Fruit fly (Drosophila melanogaster) whole organism, embryonic: ENCODE measurements around the gene CG32813.

Source experiments
- ATbp ChIP-seq: fragments of 200-800 bp; sonication (Bioruptor generic); optimal IDR thresholded peaks from 2 replicates; lab custom pipeline; 2017; ENCODE audit warnings: missing biosample characterization, mild to moderate bottlenecking, missing genetic modification characterization, missing genetic modification reagents
- B-H2 ChIP-seq: fragments of 200-800 bp; sonication (Bioruptor generic); optimal IDR thresholded peaks from 2 replicates; lab custom pipeline; 2018; ENCODE audit warnings: missing biosample characterization, mild to moderate bottlenecking, missing genetic modification characterization
- CG10267 ChIP-seq: fragments of 200-800 bp; sonication (Bioruptor generic); optimal IDR thresholded peaks from 2 replicates; lab custom pipeline; 2018; ENCODE audit warnings: missing biosample characterization, mild to moderate bottlenecking, missing genetic modification characterization, moderate library complexity
- CG10543 ChIP-seq: fragments of 200-800 bp; sonication (Bioruptor generic); optimal IDR thresholded peaks from 3 replicates; lab custom pipeline; 2017; ENCODE audit warnings: missing biosample characterization, mild to moderate bottlenecking, missing genetic modification characterization, moderate library complexity
- CG17328 ChIP-seq: fragments of 200-800 bp; sonication (Bioruptor generic); IDR thresholded peaks from 2 replicates; pipeline ENCODE4 v1.3.6; 2022; ENCODE audit warnings: missing biosample characterization, missing genetic modification characterization
- CG17359 ChIP-seq: fragments of 200-800 bp; sonication (Bioruptor generic); optimal IDR thresholded peaks from 3 replicates; lab custom pipeline; 2018; ENCODE audit warnings: missing biosample characterization, mild to moderate bottlenecking, missing genetic modification characterization, moderate library complexity
- CG1832 ChIP-seq: fragments of 200-800 bp; sonication (Bioruptor generic); optimal IDR thresholded peaks from 2 replicates; lab custom pipeline; 2017; ENCODE audit warnings: missing biosample characterization, mild to moderate bottlenecking, missing genetic modification characterization, inconsistent platforms
- CG31365 ChIP-seq: fragments of 200-800 bp; sonication (Bioruptor generic); optimal IDR thresholded peaks from 2 replicates; lab custom pipeline; 2018; ENCODE audit warnings: missing biosample characterization, mild to moderate bottlenecking, missing genetic modification characterization
- CG34422 ChIP-seq: fragments of 200-800 bp; sonication (Bioruptor generic); IDR thresholded peaks from 3 replicates; pipeline ENCODE4 v1.3.6; 2022; ENCODE audit warnings: missing biosample characterization, missing genetic modification characterization
- CG5953 ChIP-seq: fragments of 200-800 bp; sonication (Bioruptor generic); IDR thresholded peaks from 2 replicates; pipeline ENCODE4 v1.3.6; 2022; ENCODE audit warnings: missing biosample characterization, missing genetic modification characterization
- CG6854 ChIP-seq: fragments of 200-800 bp; sonication (Bioruptor generic); optimal IDR thresholded peaks from 3 replicates; lab custom pipeline; 2017; ENCODE audit warnings: missing biosample characterization, mild to moderate bottlenecking, missing genetic modification characterization
- CG8290 ChIP-seq, 3 experiments: fragments of 200-800 bp; sonication (Bioruptor generic); optimal IDR thresholded peaks; 2 replicates each; lab custom pipeline; 2016 to 2019; ENCODE audit warnings: missing biosample characterization in 3 of 3, missing genetic modification characterization in 3 of 3, mild to moderate bottlenecking in 2 of 3, moderate library complexity in 1 of 3
- CG8765 ChIP-seq: fragments of 200-800 bp; sonication (Bioruptor generic); IDR thresholded peaks from 2 replicates; pipeline ENCODE4 v1.3.6; 2022; ENCODE audit warnings: missing biosample characterization, missing genetic modification characterization
- CG8944 ChIP-seq: fragments of 200-800 bp; sonication (Bioruptor generic); optimal IDR thresholded peaks from 3 replicates; lab custom pipeline; 2016; ENCODE audit warnings: missing biosample characterization, missing genetic modification characterization
- CG9437 ChIP-seq: fragments of 200-800 bp; sonication (Bioruptor generic); optimal IDR thresholded peaks from 2 replicates; lab custom pipeline; 2018; ENCODE audit warnings: missing biosample characterization, mild to moderate bottlenecking, missing genetic modification characterization
- CG9876 ChIP-seq: fragments of 200-800 bp; sonication (Bioruptor generic); optimal IDR thresholded peaks from 2 replicates; lab custom pipeline; 2016; ENCODE audit warnings: missing biosample characterization, missing genetic modification characterization
- Deaf1 ChIP-seq: fragments of 200-800 bp; optimal IDR thresholded peaks from 3 replicates; lab custom pipeline; 2019; ENCODE audit warnings: missing biosample characterization, mild to moderate bottlenecking, missing genetic modification characterization, moderate library complexity
- Dip2 ChIP-seq: fragments of 200-800 bp; sonication (Bioruptor generic); IDR thresholded peaks from 2 replicates; pipeline ENCODE4 v1.3.6; 2022; ENCODE audit warnings: missing biosample characterization, missing genetic modification characterization
- Dref ChIP-seq: fragments of 200-800 bp; sonication (Bioruptor generic); IDR thresholded peaks from 2 replicates; pipeline ENCODE4 v1.3.6; 2022; ENCODE audit warnings: missing biosample characterization, missing genetic modification characterization
- H2.0 ChIP-seq: fragments of 200-800 bp; sonication (Bioruptor generic); IDR thresholded peaks from 2 replicates; pipeline ENCODE4 v1.3.6; 2022; ENCODE audit warnings: missing biosample characterization, missing genetic modification characterization
- MBD-R2 ChIP-seq: fragments of 200-800 bp; sonication (Bioruptor generic); IDR thresholded peaks from 2 replicates; pipeline ENCODE4 v1.3.6; 2022; ENCODE audit warnings: missing biosample characterization, missing genetic modification characterization
- MTF-1 ChIP-seq: fragments of 200-800 bp; sonication (Bioruptor generic); optimal IDR thresholded peaks from 2 replicates; lab custom pipeline; 2018; ENCODE audit warnings: missing biosample characterization, mild to moderate bottlenecking, missing genetic modification characterization, borderline replicate concordance
- NC2α ChIP-seq: fragments of 200-800 bp; sonication (Bioruptor generic); optimal IDR thresholded peaks from 2 replicates; lab custom pipeline; 2016; ENCODE audit warnings: missing biosample characterization, missing genetic modification characterization
- Rfx ChIP-seq: fragments of 200-800 bp; sonication (Bioruptor generic); IDR thresholded peaks from 2 replicates; pipeline ENCODE4 v1.3.6; 2022; ENCODE audit warnings: missing biosample characterization, missing genetic modification characterization
- Rx ChIP-seq: fragments of 200-800 bp; sonication (Bioruptor generic); IDR thresholded peaks from 2 replicates; pipeline ENCODE4 v1.3.6; 2022; ENCODE audit warnings: missing biosample characterization, missing genetic modification characterization
- Ssrp ChIP-seq: fragments of 200-800 bp; sonication (Bioruptor generic); optimal IDR thresholded peaks from 2 replicates; lab custom pipeline; 2018; ENCODE audit warnings: missing biosample characterization, mild to moderate bottlenecking, missing genetic modification characterization, moderate library complexity
- chinmo ChIP-seq: fragments of 200-800 bp; sonication (Bioruptor generic); IDR thresholded peaks from 4 replicates; pipeline ENCODE4 v1.3.6; 2022; ENCODE audit warnings: missing biosample characterization, missing genetic modification characterization; ENCODE audit not compliant: partially characterized antibody
- crol ChIP-seq: fragments of 200-800 bp; sonication (Bioruptor generic); IDR thresholded peaks from 2 replicates; pipeline ENCODE4 v1.3.6; 2022; ENCODE audit warnings: missing biosample characterization, missing genetic modification characterization
- crp ChIP-seq, 2 experiments: fragments of 200-800 bp; sonication (Bioruptor generic); optimal IDR thresholded peaks; 2 replicates in 1 of 2; 3 replicates in 1 of 2; lab custom pipeline; 2017; ENCODE audit warnings: missing biosample characterization in 2 of 2, missing genetic modification characterization in 2 of 2, mild to moderate bottlenecking in 1 of 2, moderate library complexity in 1 of 2
- dpn ChIP-seq, 2 experiments: fragments of 200-800 bp; sonication (Bioruptor generic); optimal IDR thresholded peaks; 3 replicates each; lab custom pipeline; 2016; ENCODE audit warnings: missing biosample characterization in 2 of 2, missing genetic modification characterization in 2 of 2
- ewg ChIP-seq: fragments of 200-800 bp; sonication (Bioruptor generic); optimal IDR thresholded peaks from 3 replicates; lab custom pipeline; 2017; ENCODE audit warnings: mild to moderate bottlenecking, missing biosample characterization, missing genetic modification reagents, missing genetic modification characterization
- ham ChIP-seq: fragments of 200-800 bp; sonication (Bioruptor generic); IDR thresholded peaks from 2 replicates; pipeline ENCODE4 v1.3.6; 2022; ENCODE audit warnings: missing biosample characterization, missing genetic modification characterization
- her ChIP-seq: fragments of 200-800 bp; sonication (Bioruptor generic); optimal IDR thresholded peaks from 2 replicates; lab custom pipeline; 2016; ENCODE audit warnings: missing biosample characterization, missing genetic modification characterization
- hth ChIP-seq: fragments of >200 bp; optimal IDR thresholded peaks from 2 replicates; lab custom pipeline; 2017; ENCODE audit warnings: inconsistent platforms
- onecut ChIP-seq: fragments of 200-800 bp; sonication (Bioruptor generic); IDR thresholded peaks from 2 replicates; pipeline ENCODE4 v1.3.6; 2022; ENCODE audit warnings: missing biosample characterization, missing genetic modification characterization
- pb ChIP-seq: fragments of 200-800 bp; sonication (Bioruptor generic); optimal IDR thresholded peaks from 3 replicates; lab custom pipeline; 2016; ENCODE audit warnings: missing biosample characterization, missing genetic modification characterization
- scrt ChIP-seq: fragments of 200-800 bp; sonication (Bioruptor generic); optimal IDR thresholded peaks from 2 replicates; lab custom pipeline; 2018; ENCODE audit warnings: missing biosample characterization, mild to moderate bottlenecking, missing genetic modification characterization, moderate library complexity
- sens ChIP-seq: fragments of 200-800 bp; sonication (Bioruptor generic); peaks from one replicate; lab custom pipeline; 2016; ENCODE audit warnings: missing biosample characterization, missing genetic modification characterization
- sim ChIP-seq: fragments of 200-800 bp; sonication (Bioruptor generic); IDR thresholded peaks from 2 replicates; pipeline ENCODE4 v1.3.6; 2022; ENCODE audit warnings: missing biosample characterization, missing genetic modification characterization
- sqz ChIP-seq: fragments of 200-800 bp; sonication (Bioruptor generic); optimal IDR thresholded peaks from 3 replicates; lab custom pipeline; 2018; ENCODE audit warnings: missing biosample characterization, mild to moderate bottlenecking, missing genetic modification characterization
- tio ChIP-seq: fragments of 200-800 bp; sonication (Bioruptor generic); optimal IDR thresholded peaks from 2 replicates; lab custom pipeline; 2017; ENCODE audit warnings: missing biosample characterization, missing genetic modification characterization, inconsistent platforms
- yki ChIP-seq: fragments of >200 bp; optimal IDR thresholded peaks from 3 replicates; lab custom pipeline; 2018
- zen ChIP-seq: fragments of 200-800 bp; sonication (Bioruptor generic); optimal IDR thresholded peaks from 3 replicates; lab custom pipeline; 2018; ENCODE audit warnings: missing biosample characterization, mild to moderate bottlenecking, missing genetic modification characterization, moderate library complexity

The CG32813 gene

DNA sequence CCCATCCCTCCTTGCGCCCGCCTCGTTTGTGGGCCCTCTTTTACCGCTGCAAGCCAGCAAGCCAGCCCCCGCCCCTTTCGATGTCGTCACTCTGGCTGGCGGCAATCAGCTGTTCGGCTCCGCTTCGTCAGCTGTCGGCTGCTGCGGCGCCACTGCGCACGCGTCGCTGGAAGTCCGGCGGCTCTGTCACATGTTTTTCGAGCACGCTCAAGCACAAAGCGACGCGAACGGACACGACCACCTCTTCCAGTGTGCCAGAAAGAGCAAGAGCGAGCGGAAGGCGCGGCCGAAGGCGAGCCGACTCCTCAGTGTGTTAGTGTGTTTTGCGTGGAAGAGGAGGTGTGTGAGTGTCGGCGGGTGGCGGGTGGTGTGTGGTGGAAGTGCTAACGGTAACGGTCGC lies 28.2 kb downstream of the CG32813 start, which contains the start of gene futsch (continued):
- TF ChIP-seq CG6854 (GFP tag; lab: Kevin White, UChicago) = no peak
- TF ChIP-seq CG34422 (GFP tag; lab: Robert Waterston, UW) = no peak
- 0 out of 4 replicates have a peak, but pooled peaks have one; percentile 9 for TF ChIP-seq chinmo (GFP tag; lab: Robert Waterston, UW)
- no peak for TF ChIP-seq CG8765 (GFP tag; lab: Robert Waterston, UW)
- TF ChIP-seq CG10543 (GFP tag; lab: Kevin White, UChicago) = peak; percentile 11
- TF ChIP-seq yki (lab: Kevin White, UChicago) = no peak
- no peak for TF ChIP-seq CG31365 (tag; lab: Kevin White, UChicago)
- peak; percentile 82 for TF ChIP-seq ewg (GFP tag; lab: Kevin White, UChicago)
- TF ChIP-seq Dref (GFP tag; lab: Robert Waterston, UW) = no peak
- no peak for TF ChIP-seq Dip2 (GFP tag; lab: Robert Waterston, UW)
- no peak for TF ChIP-seq CG17359
- peak; percentile 0 for TF ChIP-seq sens
- no peak for TF ChIP-seq CG8290 (GFP tag; optimal IDR thresholded peaks at IDR 0.05; lab: Kevin White, UChicago)
- no peak for TF ChIP-seq CG8290 (tag; optimal IDR thresholded peaks at IDR 0.05; lab: Kevin White, UChicago)
- TF ChIP-seq CG9437 (GFP tag; lab: Kevin White, UChicago) = no peak
- TF ChIP-seq dpn (GFP tag; optimal IDR thresholded peaks at IDR 0.05; lab: Kevin White, UChicago) = no peak
- no peak for TF ChIP-seq CG5953 (GFP tag; lab: Robert Waterston, UW)
- TF ChIP-seq ham (GFP tag; lab: Robert Waterston, UW) = no peak
- TF ChIP-seq CG10267 (tag; lab: Kevin White, UChicago) = no peak
- peak; percentile 97 for TF ChIP-seq Deaf1 (tag; lab: Kevin White, UChicago)
- peak; percentile 9 for TF ChIP-seq scrt (GFP tag; lab: Kevin White, UChicago)
- TF ChIP-seq MBD-R2 (GFP tag; lab: Robert Waterston, UW) = peak; percentile 17; the same call in 1 of the 2 replicates
- TF ChIP-seq ATbp (GFP tag; lab: Kevin White, UChicago) = no peak
- no peak for TF ChIP-seq hth (lab: Kevin White, UChicago)
- no peak for TF ChIP-seq sqz (GFP tag; lab: Kevin White, UChicago)
- no peak for TF ChIP-seq tio
- TF ChIP-seq sim = no peak
- no peak for TF ChIP-seq Ssrp (tag; lab: Kevin White, UChicago)
- peak; percentile 5 for TF ChIP-seq CG1832 (GFP tag; lab: Kevin White, UChicago)
- TF ChIP-seq H2.0 (GFP tag; lab: Robert Waterston, UW) = no peak
- TF ChIP-seq Rfx (GFP tag; lab: Robert Waterston, UW) = no peak
- peak in 1 of 2 experiments; percentile 71 for TF ChIP-seq crp (GFP tag; optimal IDR thresholded peaks at IDR 0.05; lab: Kevin White, UChicago)
- no peak for TF ChIP-seq CG17328
- TF ChIP-seq MTF-1 (GFP tag; lab: Kevin White, UChicago) = no peak
- TF ChIP-seq zen (tag; lab: Kevin White, UChicago) = no peak
- TF ChIP-seq NC2α (GFP tag; lab: Kevin White, UChicago) = no peak
- TF ChIP-seq CG9876 (GFP tag; lab: Kevin White, UChicago) = no peak
- no peak for TF ChIP-seq her (GFP tag; lab: Kevin White, UChicago)
- TF ChIP-seq pb (GFP tag; lab: Kevin White, UChicago) = no peak

DNA sequence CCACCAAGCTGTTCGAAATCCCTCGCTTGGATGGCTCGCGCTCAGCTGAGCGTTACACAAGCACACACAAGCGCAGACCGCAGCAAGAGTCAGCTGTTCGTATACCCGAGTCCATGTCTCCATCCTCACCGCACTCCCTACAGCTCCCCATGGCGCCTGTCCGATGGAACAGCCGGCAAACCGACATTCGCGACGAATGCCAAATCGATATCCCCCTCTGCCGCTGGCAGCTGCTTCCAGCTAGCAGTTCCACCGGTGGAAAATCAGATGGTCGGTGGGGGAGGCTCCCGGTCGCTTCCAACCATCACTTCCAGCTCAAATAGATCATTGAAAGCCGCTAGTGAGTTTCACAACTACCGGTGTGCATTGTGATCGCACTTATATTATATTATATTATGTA lies 29.6 kb downstream of the CG32813 start:
- TF ChIP-seq CG8944 = no peak
- TF ChIP-seq crp (GFP tag; optimal IDR thresholded peaks at IDR 0.05; lab: Kevin White, UChicago) = peak in 1 of 2 experiments; percentile 33
- TF ChIP-seq ewg (GFP tag; lab: Kevin White, UChicago) = peak; percentile 1
- TF ChIP-seq onecut (GFP tag; lab: Robert Waterston, UW) = peak; percentile 88
- 0 out of 2 replicates have a peak, but pooled peaks have one; percentile 35 for TF ChIP-seq crol (GFP tag; lab: Robert Waterston, UW)
- TF ChIP-seq Rx (GFP tag; lab: Robert Waterston, UW) = no peak
- TF ChIP-seq B-H2 (GFP tag; lab: Kevin White, UChicago) = no peak
- TF ChIP-seq MBD-R2 (GFP tag; lab: Robert Waterston, UW) = peak; percentile 16; the same call in 1 of the 2 replicates
- TF ChIP-seq Deaf1 (tag; lab: Kevin White, UChicago) = peak; percentile 80
